Fruit fly (Drosophila melanogaster): Measurements from ENCODE around the gene Kdm2.

The Kdm2 gene

dm6 chr3R:9043610-9044009, 8.7 kb upstream of the Kdm2 start:
- no peak for TF ChIP-seq insv (optimal IDR thresholded peaks at IDR 0.05)
- no peak for TF ChIP-seq Sin3A (optimal IDR thresholded peaks at IDR 0.05)
- TF ChIP-seq h (optimal IDR thresholded peaks at IDR 0.05), result no peak
- no peak for TF ChIP-seq psq (optimal IDR thresholded peaks at IDR 0.05)
- no peak for TF ChIP-seq Myc (optimal IDR thresholded peaks at IDR 0.05)
- TF ChIP-seq ttk (optimal IDR thresholded peaks at IDR 0.05), result no peak

DNA sequence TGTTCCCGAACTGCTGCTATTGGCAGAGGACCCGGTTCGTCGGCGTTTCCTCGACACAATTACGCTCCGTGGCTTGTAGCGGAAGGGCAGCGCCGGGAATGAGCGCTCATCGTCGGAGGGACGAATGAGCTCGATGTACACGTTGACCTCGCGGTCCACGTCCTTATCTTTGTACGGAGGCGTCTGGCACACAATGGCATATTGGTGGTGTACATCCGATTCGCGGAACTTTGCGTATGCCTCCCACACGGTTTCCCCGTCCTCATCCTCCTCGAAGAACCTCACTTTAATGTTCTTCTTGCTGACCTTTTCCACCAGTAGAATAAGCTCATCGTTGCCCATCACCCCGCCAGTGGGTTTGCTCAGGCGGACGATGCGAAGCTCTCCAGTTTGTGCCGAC, 6.6 kb upstream of the Kdm2 start:
- TF ChIP-seq psq (optimal IDR thresholded peaks at IDR 0.05) (no peak), ttk (optimal IDR thresholded peaks at IDR 0.05) (no peak), Sin3A (optimal IDR thresholded peaks at IDR 0.05) (no peak), Myc (optimal IDR thresholded peaks at IDR 0.05) (no peak), insv (optimal IDR thresholded peaks at IDR 0.05) (no peak), h (optimal IDR thresholded peaks at IDR 0.05) (no peak)

DNA sequence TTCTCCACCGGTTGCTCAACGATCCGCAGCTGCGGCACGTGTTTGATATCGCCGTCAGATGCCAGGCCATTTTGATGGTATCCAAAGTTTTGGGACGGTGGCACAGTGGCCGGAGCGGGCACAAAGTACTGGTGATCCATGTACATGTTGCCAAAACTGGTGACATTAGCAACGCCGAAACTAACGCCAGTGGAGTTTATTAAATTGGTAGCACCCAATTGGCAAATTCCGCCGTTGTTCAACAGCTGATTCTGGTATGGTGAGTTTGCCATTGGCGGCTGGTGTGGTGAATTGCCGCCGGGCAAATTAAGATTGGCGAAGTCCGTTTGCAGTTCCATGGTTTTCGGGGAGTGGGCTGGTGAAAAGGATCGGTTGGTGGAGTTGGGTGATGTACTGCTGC, 5.3 kb upstream of the Kdm2 start:
- TF ChIP-seq Sin3A (optimal IDR thresholded peaks at IDR 0.05) (no peak), ttk (optimal IDR thresholded peaks at IDR 0.05) (no peak), insv (optimal IDR thresholded peaks at IDR 0.05) (no peak), psq (optimal IDR thresholded peaks at IDR 0.05) (no peak), Myc (optimal IDR thresholded peaks at IDR 0.05) (no peak)

- TF ChIP-seq h (optimal IDR thresholded peaks at IDR 0.05), result no peak
- no peak for TF ChIP-seq Myc (optimal IDR thresholded peaks at IDR 0.05)
- no peak for TF ChIP-seq ttk (optimal IDR thresholded peaks at IDR 0.05)
- TF ChIP-seq Sin3A (optimal IDR thresholded peaks at IDR 0.05), result no peak
- no peak for TF ChIP-seq psq (optimal IDR thresholded peaks at IDR 0.05)
- no peak for TF ChIP-seq insv (optimal IDR thresholded peaks at IDR 0.05)
Observed at dm6 chr3R:9047561-9048465, 4.5 kb upstream of the Kdm2 start, which contains the start of gene Rel. Gene Rel (minus strand): TSS chr3R:9047977.

DNA sequence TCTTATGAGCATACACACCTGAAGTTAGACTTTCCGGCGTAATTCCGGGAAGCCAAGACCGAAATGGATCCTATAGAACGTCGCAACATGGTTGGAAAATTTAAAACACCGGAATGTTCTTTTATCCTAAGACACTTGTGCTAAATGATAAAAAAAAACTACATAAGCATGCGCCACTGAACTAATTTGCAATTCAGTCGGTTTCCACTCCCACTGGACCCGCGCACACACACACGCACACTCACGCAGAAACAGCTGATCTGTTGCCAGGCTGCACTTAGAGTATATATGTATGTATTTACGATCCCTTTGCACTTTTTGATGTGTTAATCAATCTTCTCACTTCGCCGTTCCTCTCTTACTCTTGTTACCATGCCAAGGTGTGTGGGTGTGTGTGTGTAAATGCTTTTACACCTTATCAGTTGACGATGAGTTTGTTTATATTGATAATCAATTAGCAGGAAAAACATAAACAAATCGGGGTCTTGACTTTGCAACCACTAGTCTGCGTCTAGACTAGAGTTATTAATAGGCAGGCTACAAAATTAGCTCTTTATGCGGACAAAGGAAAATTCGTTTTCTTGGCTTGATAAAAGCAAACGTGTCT, 3.7 kb upstream of the Kdm2 start, which contains the start of gene Mst85C:
TSS of gene Mst85C (plus strand) at position 180 of the 607 bp plus-strand sequence.
- TF ChIP-seq h (optimal IDR thresholded peaks at IDR 0.05) (no peak), insv (optimal IDR thresholded peaks at IDR 0.05) (no peak), ttk (optimal IDR thresholded peaks at IDR 0.05) (no peak), Sin3A (optimal IDR thresholded peaks at IDR 0.05) (no peak), psq (optimal IDR thresholded peaks at IDR 0.05) (no peak), Myc (optimal IDR thresholded peaks at IDR 0.05) (no peak)

DNA sequence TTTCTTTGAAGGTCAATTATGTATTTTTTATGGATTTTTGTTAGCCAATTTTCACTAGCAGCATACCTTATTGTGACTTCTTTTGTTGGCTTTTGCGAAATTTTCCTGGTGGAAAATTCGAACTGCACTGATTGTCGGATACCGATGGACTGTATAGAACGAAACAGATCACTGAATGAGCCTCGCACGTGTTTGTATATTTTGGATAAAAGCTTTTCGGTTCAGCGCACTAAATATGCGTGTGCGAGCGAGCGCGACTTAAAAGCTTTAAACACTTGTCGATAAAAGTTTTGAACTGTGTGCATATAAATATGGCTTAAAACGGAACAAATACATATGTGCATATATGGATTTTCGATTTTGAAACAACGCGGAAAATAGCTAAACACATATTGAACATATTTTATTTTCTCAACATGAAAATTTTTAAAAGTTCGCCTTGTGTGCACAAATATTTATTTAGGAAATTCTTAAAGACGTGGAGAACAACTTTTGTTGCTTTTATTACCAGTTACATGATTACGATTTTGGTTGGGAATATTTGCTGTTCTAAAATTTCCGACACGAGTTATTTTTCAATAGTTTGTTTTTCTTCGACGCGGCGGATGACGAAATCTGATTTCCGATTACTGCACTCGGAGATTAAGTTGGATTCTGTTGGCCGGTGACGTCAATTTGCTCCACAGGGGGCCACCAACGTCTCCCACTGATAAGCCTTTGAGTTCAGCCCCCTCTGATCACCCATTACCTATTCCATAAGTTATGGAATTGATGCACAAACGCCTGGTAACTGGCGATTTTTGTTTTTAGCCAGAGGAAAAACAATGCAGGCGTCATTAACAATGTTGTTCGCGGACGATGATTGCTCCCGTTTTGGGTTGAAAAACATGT, 3.0 kb upstream of the Kdm2 start:
- TF ChIP-seq insv (optimal IDR thresholded peaks at IDR 0.05), result no peak
- no peak for TF ChIP-seq h (optimal IDR thresholded peaks at IDR 0.05)
- TF ChIP-seq Myc (optimal IDR thresholded peaks at IDR 0.05), result no peak
- TF ChIP-seq Sin3A (optimal IDR thresholded peaks at IDR 0.05), result no peak
- TF ChIP-seq psq (optimal IDR thresholded peaks at IDR 0.05), result no peak
- TF ChIP-seq ttk (optimal IDR thresholded peaks at IDR 0.05), result no peak

dm6 chr3R:9050519-9051119, 1.7 kb upstream of the Kdm2 start, which contains the start of gene Nmdmc:
Gene Nmdmc (minus strand): TSS chr3R:9050555.
- TF ChIP-seq psq (optimal IDR thresholded peaks at IDR 0.05), result no peak
- no peak for TF ChIP-seq ttk (optimal IDR thresholded peaks at IDR 0.05)
- no peak for TF ChIP-seq Myc (optimal IDR thresholded peaks at IDR 0.05)
- no peak for TF ChIP-seq insv (optimal IDR thresholded peaks at IDR 0.05)
- TF ChIP-seq h (optimal IDR thresholded peaks at IDR 0.05), result no peak
- TF ChIP-seq Sin3A (optimal IDR thresholded peaks at IDR 0.05), result no peak

- TF ChIP-seq psq (optimal IDR thresholded peaks at IDR 0.05), result no peak
- no peak for TF ChIP-seq ttk (optimal IDR thresholded peaks at IDR 0.05)
- TF ChIP-seq h (optimal IDR thresholded peaks at IDR 0.05), result no peak
- no peak for TF ChIP-seq Sin3A (optimal IDR thresholded peaks at IDR 0.05)
- no peak for TF ChIP-seq Myc (optimal IDR thresholded peaks at IDR 0.05)
- TF ChIP-seq insv (optimal IDR thresholded peaks at IDR 0.05), result no peak
Observed at dm6 chr3R:9053021-9053420, 726 bp downstream of the Kdm2 start.

DNA sequence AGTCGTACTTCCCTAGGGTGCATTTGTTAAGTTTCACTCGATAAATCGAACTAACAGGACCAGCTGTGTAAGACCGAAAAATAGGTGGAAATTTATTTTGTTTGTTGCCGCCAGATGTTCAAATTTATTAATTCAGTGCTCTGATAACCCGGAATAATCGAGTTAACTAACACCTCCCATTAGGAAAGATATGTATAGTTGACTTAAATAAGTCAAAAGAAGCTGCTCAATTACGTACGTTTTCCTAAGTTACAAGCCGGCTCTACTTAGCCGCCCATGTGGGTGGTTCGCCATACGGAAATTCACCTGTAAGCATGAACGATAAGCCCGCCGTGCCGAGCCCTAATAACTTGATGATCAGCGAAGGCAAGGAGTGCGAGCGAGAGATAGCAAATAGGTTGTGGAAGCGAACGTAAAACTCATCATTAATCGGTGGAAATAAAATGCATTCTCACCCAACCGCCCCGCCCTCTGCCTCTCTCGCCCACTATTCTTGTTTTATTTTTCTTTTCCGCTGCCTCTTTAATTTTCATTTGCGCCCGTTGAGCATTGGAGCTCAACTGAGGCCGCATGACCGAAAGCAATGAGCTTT, 1.7 kb downstream of the Kdm2 start:
- TF ChIP-seq Sin3A (optimal IDR thresholded peaks at IDR 0.05), result no peak
- TF ChIP-seq Myc (optimal IDR thresholded peaks at IDR 0.05), result no peak
- TF ChIP-seq insv (optimal IDR thresholded peaks at IDR 0.05), result no peak
- no peak for TF ChIP-seq ttk (optimal IDR thresholded peaks at IDR 0.05)
- TF ChIP-seq h (optimal IDR thresholded peaks at IDR 0.05), result no peak
- no peak for TF ChIP-seq psq (optimal IDR thresholded peaks at IDR 0.05)

DNA sequence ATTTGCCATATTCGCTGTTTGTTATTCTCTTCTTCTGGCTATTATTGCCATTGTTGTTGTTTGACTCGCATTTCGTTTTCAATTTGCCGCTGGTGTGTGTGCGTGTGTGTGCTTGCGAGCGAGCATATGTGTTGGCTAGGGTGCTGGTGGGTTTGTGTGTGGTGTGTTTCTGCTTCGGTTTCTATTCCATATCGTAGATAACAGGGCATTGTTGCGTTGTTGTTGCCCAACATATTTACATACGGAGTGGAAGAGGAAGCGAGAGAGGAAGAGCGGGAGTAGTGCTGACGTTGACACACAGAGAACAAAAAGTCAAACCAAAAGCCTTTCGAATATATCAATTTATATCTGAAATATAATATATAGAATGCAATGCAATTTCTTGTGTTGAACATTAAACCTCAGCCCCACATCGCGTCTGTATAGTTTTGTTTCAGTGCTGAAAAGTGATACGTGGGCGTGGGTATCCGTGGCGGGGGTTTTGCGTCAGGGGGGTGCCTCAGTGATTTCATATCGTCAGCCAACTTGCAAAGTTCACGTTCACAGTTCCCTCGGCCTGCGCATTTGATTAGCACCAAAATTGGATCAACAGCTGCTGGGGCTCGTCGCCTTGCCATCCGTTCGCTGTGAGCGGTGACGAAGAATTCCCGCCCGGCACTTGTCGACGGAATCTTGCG, 2.3 kb downstream of the Kdm2 start:
- TF ChIP-seq Sin3A (optimal IDR thresholded peaks at IDR 0.05) (no peak), Myc (optimal IDR thresholded peaks at IDR 0.05) (no peak), psq (optimal IDR thresholded peaks at IDR 0.05) (no peak), h (optimal IDR thresholded peaks at IDR 0.05) (no peak), ttk (optimal IDR thresholded peaks at IDR 0.05) (no peak), insv (optimal IDR thresholded peaks at IDR 0.05) (no peak)

Data from Kc167 (cell line).